Worm (Caenorhabditis elegans) whole organism, L1 larva: ENCODE measurements around the gene nspc-18.

ENCODE experiments used
- ztf-11 ChIP-seq, 2 experiments: sonication (generic microtip); optimal IDR thresholded peaks; 2 replicates each; lab custom pipeline; 2016 to 2017; ENCODE audit warnings: missing genetic modification characterization in 2 of 2, missing biosample characterization in 1 of 2, missing compliant biosample characterization in 1 of 2
- ztf-4 ChIP-seq: fragments of 150-350 bp; optimal IDR thresholded peaks from 2 replicates; lab custom pipeline; 2014; ENCODE audit warnings: missing biosample characterization, missing genetic modification characterization

DNA sequence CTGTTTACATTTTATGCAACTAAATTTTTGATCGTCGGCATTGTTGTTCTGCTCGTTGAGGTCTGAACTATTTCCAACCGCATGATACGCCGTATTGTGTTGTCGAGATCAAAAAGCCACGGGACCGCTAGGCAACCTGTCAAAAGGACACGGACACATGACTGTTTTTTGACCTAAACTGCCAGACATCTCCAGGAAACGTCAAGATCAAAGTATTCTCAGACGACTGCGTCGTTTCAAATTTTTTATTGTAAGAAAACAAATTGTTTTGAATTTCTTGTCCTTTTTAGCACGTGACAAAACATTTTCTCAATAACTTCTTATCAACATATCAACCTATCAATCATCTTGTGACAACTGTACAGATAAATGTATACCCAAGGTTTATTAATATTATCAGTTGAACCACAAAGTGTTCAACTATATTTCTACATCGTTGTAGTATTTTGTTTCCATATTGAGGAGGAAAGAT lies 25.3 kb downstream of the nspc-18 start:
- TF ChIP-seq ztf-11 (tag; optimal IDR thresholded peaks at IDR 0.05; lab: Kevin White, UChicago) (no peak), ztf-4 (tag; lab: Kevin White, UChicago) (no peak)
